Worm (Caenorhabditis elegans) whole organism, young adult: Measurements from ENCODE around the gene hrpl-1.

Experiments used
- B0019.2 ChIP-seq: fragments of 200-800 bp; sonication (Bioruptor generic); conservative IDR thresholded peaks from 2 replicates; pipeline ENCODE4 v1.3.6; 2022; ENCODE audit warnings: missing genetic modification reagents, missing genetic modification characterization, missing compliant biosample characterization
- C06A6.2 ChIP-seq: fragments of 200-800 bp; sonication (Bioruptor generic); conservative IDR thresholded peaks from 2 replicates; pipeline ENCODE4 v1.3.6; 2022; ENCODE audit warnings: missing genetic modification characterization, missing compliant biosample characterization
- D2030.7 ChIP-seq: fragments of 200-800 bp; sonication (Bioruptor generic); IDR thresholded peaks from 2 replicates; pipeline ENCODE4 v1.3.6; 2022; ENCODE audit warnings: missing genetic modification reagents, missing genetic modification characterization, missing compliant biosample characterization
- F33H1.4 ChIP-seq: fragments of 200-800 bp; sonication (Bioruptor generic); IDR thresholded peaks from 2 replicates; pipeline ENCODE4 v1.3.6; 2022; ENCODE audit warnings: missing genetic modification reagents, missing genetic modification characterization, missing compliant biosample characterization
- F49E8.2 ChIP-seq: sonication (generic microtip); optimal IDR thresholded peaks from 3 replicates; lab custom pipeline; 2017; ENCODE audit warnings: missing genetic modification characterization, mild to moderate bottlenecking, missing compliant biosample characterization, antibody characterized with exemption, moderate library complexity; ENCODE audit not compliant: insufficient read depth
- K11D2.4 ChIP-seq: fragments of 200-800 bp; sonication (Bioruptor generic); IDR thresholded peaks from 2 replicates; pipeline ENCODE4 v1.3.6; 2022; ENCODE audit warnings: missing genetic modification reagents, missing genetic modification characterization, missing compliant biosample characterization
- T07F8.4 ChIP-seq: sonication (generic microtip); optimal IDR thresholded peaks from 2 replicates; lab custom pipeline; 2016; ENCODE audit warnings: mild to moderate bottlenecking, missing genetic modification characterization, moderate library complexity, missing compliant biosample characterization
- Y53G8AR.9 ChIP-seq: fragments of 200-800 bp; sonication (Bioruptor generic); conservative IDR thresholded peaks from 2 replicates; pipeline ENCODE4 v1.3.6; 2022; ENCODE audit warnings: missing genetic modification reagents, missing genetic modification characterization, missing compliant biosample characterization
- Y56A3A.18 ChIP-seq: fragments of 200-800 bp; sonication (Bioruptor generic); IDR thresholded peaks from 2 replicates; pipeline ENCODE4 v1.3.6; 2022; ENCODE audit warnings: missing genetic modification reagents, missing genetic modification characterization, missing compliant biosample characterization
- Y67H2A.10 ChIP-seq: fragments of 200-800 bp; sonication (Bioruptor generic); conservative IDR thresholded peaks from 2 replicates; pipeline ENCODE4 v1.3.6; 2022; ENCODE audit warnings: missing genetic modification reagents, missing genetic modification characterization, missing compliant biosample characterization
- Y79H2A.3 ChIP-seq: fragments of 200-800 bp; sonication (Bioruptor generic); conservative IDR thresholded peaks from 2 replicates; pipeline ENCODE4 v1.3.6; 2022; ENCODE audit warnings: missing genetic modification reagents, missing genetic modification characterization, missing compliant biosample characterization
- ZK185.1 ChIP-seq: sonication (generic microtip); optimal IDR thresholded peaks from 2 replicates; lab custom pipeline; 2016; ENCODE audit warnings: mild to moderate bottlenecking, missing genetic modification characterization, missing compliant biosample characterization; ENCODE audit not compliant: poor library complexity, severe bottlenecking
- akir-1 ChIP-seq: fragments of 200-800 bp; sonication (Bioruptor generic); optimal IDR thresholded peaks from 2 replicates; lab custom pipeline; 2018; ENCODE audit warnings: mild to moderate bottlenecking, missing genetic modification characterization, moderate library complexity, missing compliant biosample characterization
- athp-1 ChIP-seq: sonication (generic microtip); optimal IDR thresholded peaks from 2 replicates; lab custom pipeline; 2017; ENCODE audit warnings: mild to moderate bottlenecking, missing genetic modification characterization, missing compliant biosample characterization
- attf-6 ChIP-seq: fragments of 200-800 bp; sonication (Bioruptor generic); IDR thresholded peaks from 2 replicates; pipeline ENCODE4 v1.3.6; 2022; ENCODE audit warnings: missing genetic modification reagents, missing genetic modification characterization, missing compliant biosample characterization
- ccch-3 ChIP-seq: fragments of 200-800 bp; sonication (Bioruptor generic); optimal IDR thresholded peaks from 2 replicates; lab custom pipeline; 2018; ENCODE audit warnings: mild to moderate bottlenecking, missing genetic modification characterization, missing compliant biosample characterization
- ceh-79 ChIP-seq: sonication (generic microtip); optimal IDR thresholded peaks from 2 replicates; lab custom pipeline; 2017; ENCODE audit warnings: mild to moderate bottlenecking, missing genetic modification characterization, missing compliant biosample characterization
- ceh-91 ChIP-seq: fragments of 200-800 bp; sonication (Bioruptor generic); IDR thresholded peaks from 2 replicates; pipeline ENCODE4 v1.3.6; 2022; ENCODE audit warnings: missing genetic modification reagents, missing genetic modification characterization, missing compliant biosample characterization
- chd-7 ChIP-seq: sonication (generic microtip); optimal IDR thresholded peaks from 2 replicates; lab custom pipeline; 2016; ENCODE audit warnings: mild to moderate bottlenecking, missing genetic modification characterization, moderate library complexity, missing compliant biosample characterization
- die-1 ChIP-seq: sonication (generic microtip); optimal IDR thresholded peaks from 2 replicates; lab custom pipeline; 2016; ENCODE audit warnings: missing genotype, mild to moderate bottlenecking, missing genetic modification characterization, missing compliant biosample characterization
- dox-1 ChIP-seq: fragments of 200-800 bp; sonication (Bioruptor generic); IDR thresholded peaks from 2 replicates; pipeline ENCODE4 v1.3.6; 2022; ENCODE audit warnings: missing genetic modification reagents, missing genetic modification characterization, missing compliant biosample characterization
- egl-18 ChIP-seq: fragments of 200-800 bp; sonication (Bioruptor generic); IDR thresholded peaks from 2 replicates; pipeline ENCODE4 v1.3.6; 2022; ENCODE audit warnings: missing genetic modification reagents, missing genetic modification characterization, missing compliant biosample characterization
- ekl-4 ChIP-seq: fragments of 200-800 bp; sonication (Bioruptor generic); IDR thresholded peaks from 2 replicates; pipeline ENCODE4 v1.3.6; 2022; ENCODE audit warnings: missing genetic modification reagents, missing genetic modification characterization, missing compliant biosample characterization
- gei-17 ChIP-seq: fragments of 200-800 bp; sonication (Bioruptor generic); optimal IDR thresholded peaks from 2 replicates; lab custom pipeline; 2018; ENCODE audit warnings: mild to moderate bottlenecking, missing genetic modification characterization, missing compliant biosample characterization
- hlh-12 ChIP-seq: sonication (generic microtip); optimal IDR thresholded peaks from 2 replicates; lab custom pipeline; 2016; ENCODE audit warnings: missing genetic modification characterization, missing compliant biosample characterization
- hlh-26 ChIP-seq: fragments of 200-800 bp; sonication (Bioruptor generic); conservative IDR thresholded peaks from 2 replicates; pipeline ENCODE4 v1.3.6; 2022; ENCODE audit warnings: missing genetic modification reagents, missing genetic modification characterization, missing compliant biosample characterization
- hmg-1.2 ChIP-seq: fragments of 200-800 bp; sonication (Bioruptor generic); IDR thresholded peaks from 2 replicates; pipeline ENCODE4 v1.3.6; 2022; ENCODE audit warnings: missing genetic modification reagents, missing genetic modification characterization, missing compliant biosample characterization
- hmg-20 ChIP-seq: fragments of 200-800 bp; sonication (Bioruptor generic); IDR thresholded peaks from 2 replicates; pipeline ENCODE4 v1.3.6; 2022; ENCODE audit warnings: missing genetic modification reagents, missing genetic modification characterization, missing compliant biosample characterization
- lin-26 ChIP-seq: fragments of 200-800 bp; sonication (Bioruptor generic); IDR thresholded peaks from 2 replicates; pipeline ENCODE4 v1.3.6; 2022; ENCODE audit warnings: missing genetic modification reagents, missing genetic modification characterization, missing compliant biosample characterization
- lin-35 ChIP-seq, 3 experiments: fragments of 150-350 bp in 2 of 3; sonication (generic microtip) in 1 of 3; optimal IDR thresholded peaks; 2 replicates each; lab custom pipeline; 2014 to 2018; ENCODE audit warnings: missing biosample characterization in 3 of 3, missing genetic modification characterization in 3 of 3, missing genetic modification reagents in 3 of 3
- lir-1 ChIP-seq: fragments of 200-800 bp; sonication (Bioruptor generic); conservative IDR thresholded peaks from 2 replicates; pipeline ENCODE4 v1.3.6; 2022; ENCODE audit warnings: missing genetic modification reagents, missing genetic modification characterization, missing compliant biosample characterization
- madf-6 ChIP-seq: fragments of 200-800 bp; sonication (Bioruptor generic); IDR thresholded peaks from 2 replicates; pipeline ENCODE4 v1.3.6; 2022; ENCODE audit warnings: missing genetic modification reagents, missing genetic modification characterization, missing compliant biosample characterization
- mes-4 ChIP-seq: sonication (generic microtip); optimal IDR thresholded peaks from 2 replicates; lab custom pipeline; 2016; ENCODE audit warnings: missing genotype, missing genetic modification characterization, missing compliant biosample characterization
- mxl-1 ChIP-seq: sonication (generic microtip); optimal IDR thresholded peaks from 2 replicates; lab custom pipeline; 2016; ENCODE audit warnings: missing genetic modification characterization, missing compliant biosample characterization
- nfya-2 ChIP-seq: fragments of 200-800 bp; sonication (Bioruptor generic); IDR thresholded peaks from 2 replicates; pipeline ENCODE4 v1.3.6; 2022; ENCODE audit warnings: missing genetic modification reagents, missing genetic modification characterization, missing compliant biosample characterization
- nhr-90 ChIP-seq: sonication (generic microtip); optimal IDR thresholded peaks from 2 replicates; lab custom pipeline; 2016; ENCODE audit warnings: missing genotype, mild to moderate bottlenecking, missing genetic modification characterization, missing compliant biosample characterization
- pha-4 ChIP-seq: fragments of 150-350 bp; sonication (generic microtip); optimal IDR thresholded peaks from 2 replicates; lab custom pipeline; 2014; ENCODE audit warnings: missing biosample characterization, missing genetic modification reagents, missing genetic modification characterization
- rcor-1 ChIP-seq: fragments of 200-800 bp; sonication (Bioruptor generic); IDR thresholded peaks from 2 replicates; pipeline ENCODE4 v1.3.6; 2022; ENCODE audit warnings: missing genetic modification reagents, missing genetic modification characterization, missing compliant biosample characterization
- rec-8 ChIP-seq, 2 experiments: sonication (generic microtip); optimal IDR thresholded peaks; 2 replicates each; lab custom pipeline; 2016; ENCODE audit warnings: mild to moderate bottlenecking in 2 of 2, missing genetic modification characterization in 2 of 2, missing genetic modification reagents in 2 of 2, missing genotype in 2 of 2, missing biosample characterization in 1 of 2, missing compliant biosample characterization in 1 of 2, moderate library complexity in 1 of 2
- sea-2 ChIP-seq: fragments of 200-800 bp; sonication (Bioruptor generic); IDR thresholded peaks from 2 replicates; pipeline ENCODE4 v1.3.6; 2022; ENCODE audit warnings: missing genetic modification characterization, missing compliant biosample characterization
- snpc-1.1 ChIP-seq: sonication (generic microtip); optimal IDR thresholded peaks from 2 replicates; lab custom pipeline; 2017; ENCODE audit warnings: missing genetic modification characterization, mild to moderate bottlenecking, missing compliant biosample characterization, antibody characterized with exemption, moderate library complexity, missing genotype, missing genetic modification reagents; ENCODE audit not compliant: insufficient read depth
- snpc-1.3 ChIP-seq: sonication (generic microtip); optimal IDR thresholded peaks from 2 replicates; lab custom pipeline; 2017; ENCODE audit warnings: missing genetic modification characterization, mild to moderate bottlenecking, missing compliant biosample characterization, antibody characterized with exemption, moderate library complexity, missing genotype, missing genetic modification reagents; ENCODE audit not compliant: insufficient read depth
- snpc-3.4 ChIP-seq: sonication (generic microtip); optimal IDR thresholded peaks from 2 replicates; lab custom pipeline; 2017; ENCODE audit warnings: missing genetic modification characterization, mild to moderate bottlenecking, missing compliant biosample characterization, antibody characterized with exemption, moderate library complexity, missing genotype, missing genetic modification reagents
- somi-1 ChIP-seq: fragments of 200-800 bp; sonication (Bioruptor generic); optimal IDR thresholded peaks from 2 replicates; lab custom pipeline; 2018; ENCODE audit warnings: mild to moderate bottlenecking, missing genetic modification characterization, missing compliant biosample characterization
- tbx-9 ChIP-seq: sonication (generic microtip); optimal IDR thresholded peaks from 2 replicates; lab custom pipeline; 2016; ENCODE audit warnings: borderline replicate concordance, missing genetic modification characterization, inconsistent platforms, missing compliant biosample characterization
- xnd-1 ChIP-seq: sonication (generic microtip); optimal IDR thresholded peaks from 2 replicates; lab custom pipeline; 2016; ENCODE audit warnings: missing genotype, missing genetic modification reagents, missing genetic modification characterization, missing compliant biosample characterization
- ztf-26 ChIP-seq: sonication (generic microtip); optimal IDR thresholded peaks from 2 replicates; lab custom pipeline; 2017; ENCODE audit warnings: missing genetic modification characterization, missing compliant biosample characterization
- ztf-3 ChIP-seq: fragments of 200-800 bp; sonication (Bioruptor generic); optimal IDR thresholded peaks from 2 replicates; lab custom pipeline; 2018; ENCODE audit warnings: mild to moderate bottlenecking, missing genetic modification characterization, missing compliant biosample characterization

Gene hrpl-1

DNA sequence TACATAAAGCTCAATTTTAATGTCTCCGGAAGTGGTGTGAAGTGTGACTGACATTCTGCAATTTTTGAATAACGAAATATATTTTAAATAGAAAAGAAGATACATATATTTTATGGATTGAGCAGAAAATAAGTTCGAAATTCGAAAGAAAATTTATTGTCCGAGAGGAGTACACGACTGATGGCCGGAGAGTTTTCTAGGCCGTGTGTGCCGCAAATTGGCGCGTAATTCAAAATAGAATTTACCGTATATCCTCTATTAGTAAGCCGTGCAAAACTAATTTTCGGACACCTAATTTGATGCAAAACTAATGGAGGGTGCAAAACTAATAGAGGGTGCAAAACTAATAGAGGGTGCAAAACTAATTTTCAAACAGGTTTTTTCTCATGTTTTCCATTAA lies 14.8 kb downstream of the hrpl-1 start, which contains the start of gene cyn-10 (continued):
- TF ChIP-seq snpc-3.4 (tag; lab: Kevin White, UChicago) (no peak), athp-1 (tag; lab: Kevin White, UChicago) (no peak), nhr-90 (tag; lab: Kevin White, UChicago) (no peak), attf-6 (GFP tag; lab: Robert Waterston, UW) (no peak), lir-1 (GFP tag; lab: Robert Waterston, UW) (peak; percentile 83), tbx-9 (tag; lab: Kevin White, UChicago) (no peak), rcor-1 (GFP tag; lab: Robert Waterston, UW) (peak; percentile 72), hmg-20 (peak; percentile 79; the same call in 1 of the 2 replicates), B0019.2 (GFP tag; lab: Robert Waterston, UW) (peak; percentile 68; the same call in 1 of the 2 replicates), mxl-1 (tag; lab: Kevin White, UChicago) (no peak), snpc-1.3 (tag; lab: Kevin White, UChicago) (no peak), xnd-1 (tag; lab: Kevin White, UChicago) (peak; percentile 39), die-1 (tag; lab: Kevin White, UChicago) (no peak), madf-6 (GFP tag; lab: Robert Waterston, UW) (no peak), Y79H2A.3 (no peak), snpc-1.1 (no peak), ceh-91 (GFP tag; lab: Robert Waterston, UW) (peak; percentile 51), T07F8.4 (tag; lab: Kevin White, UChicago) (no peak), sea-2 (no peak), hlh-26 (GFP tag; lab: Robert Waterston, UW) (no peak), ztf-26 (no peak), ZK185.1 (tag; lab: Kevin White, UChicago) (peak; percentile 92), akir-1 (GFP tag; lab: Kevin White, UChicago) (peak; percentile 20), nfya-2 (GFP tag; lab: Robert Waterston, UW) (no peak), pha-4 (tag; lab: Kevin White, UChicago) (no peak), K11D2.4 (GFP tag; lab: Robert Waterston, UW) (peak; percentile 60; the same call in 1 of the 2 replicates), F49E8.2 (tag; lab: Kevin White, UChicago) (no peak), rec-8 (tag; optimal IDR thresholded peaks at IDR 0.05; lab: Kevin White, UChicago) (peak; percentile 28 to 61), Y56A3A.18 (no peak), Y67H2A.10 (peak; percentile 55; the same call in 1 of the 2 replicates), ekl-4 (GFP tag; lab: Robert Waterston, UW) (peak; percentile 78), lin-35 (GFP tag; optimal IDR thresholded peaks at IDR 0.05; lab: Kevin White, UChicago) (peak in 2 of 3 experiments; percentile 42 to 94), hmg-1.2 (GFP tag; lab: Robert Waterston, UW) (no peak), ccch-3 (GFP tag; lab: Kevin White, UChicago) (peak; percentile 69), Y53G8AR.9 (GFP tag; lab: Robert Waterston, UW) (no peak; the same call in 1 of the 2 replicates), mes-4 (tag; lab: Kevin White, UChicago) (no peak), hlh-12 (no peak), ztf-3 (GFP tag; lab: Kevin White, UChicago) (no peak), D2030.7 (GFP tag; lab: Robert Waterston, UW) (no peak), F33H1.4 (GFP tag; lab: Robert Waterston, UW) (peak; percentile 58), C06A6.2 (GFP tag; lab: Robert Waterston, UW) (no peak), dox-1 (no peak; the same call in 1 of the 2 replicates), ceh-79 (tag; lab: Kevin White, UChicago) (no peak), egl-18 (0 out of 2 replicates have a peak, but pooled peaks have one; percentile 54), gei-17 (no peak), somi-1 (GFP tag; lab: Kevin White, UChicago) (no peak), lin-26 (GFP tag; lab: Robert Waterston, UW) (no peak), chd-7 (no peak)
